Comparison of ENCODE assay signal across 3 fruit fly cellular contexts in the genomic region with DNA sequence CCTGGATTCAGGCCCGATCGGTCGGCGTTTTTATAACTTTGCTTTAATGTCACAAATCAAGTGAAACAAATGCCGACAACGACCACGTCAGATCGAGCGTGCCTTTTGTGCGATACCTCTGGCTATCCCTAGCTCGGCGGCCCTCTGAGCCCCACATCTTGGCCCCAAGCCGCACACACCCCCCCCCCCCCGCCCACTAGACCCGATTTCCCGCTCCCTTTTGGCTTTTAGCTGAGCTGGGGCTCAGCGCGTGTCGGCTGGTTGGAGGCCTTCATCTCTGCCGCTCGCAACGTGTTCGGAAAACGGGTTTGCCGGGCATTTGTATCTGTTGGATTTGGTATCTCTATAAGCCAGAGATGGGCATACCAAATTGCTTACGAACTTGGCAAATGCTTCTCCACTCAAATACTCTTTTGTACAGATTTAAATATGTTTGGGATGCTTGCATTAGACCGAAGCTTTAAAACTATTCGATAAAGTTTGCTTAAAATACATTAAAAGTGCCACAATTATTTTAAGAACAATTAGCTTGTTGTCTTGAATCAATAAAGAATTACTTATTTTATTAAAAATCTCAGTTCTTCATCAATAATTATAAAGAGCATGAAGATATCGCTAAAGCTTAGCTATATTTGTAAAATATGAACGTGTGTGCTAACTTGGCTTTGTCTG.
A peak's percentile ranks its signal among the peaks of the same experiment; 100 is the strongest.
TF ChIP-seq lines count a peak whose summit lies in the region.

No protein-coding gene starts in this region.

TF ChIP-seq in whole organism, embryonic, 481 proteins besides CTCF, POLR2A, EP300 and RAD21 (continued from another document and continues in another):
- no peak for TF ChIP-seq pan (optimal IDR thresholded peaks at IDR 0.05; lab: Kevin White, UChicago)
- peak in 1 of 2 experiments; percentile 10 for TF ChIP-seq pan (GFP tag; optimal IDR thresholded peaks at IDR 0.05 in 1 of 2, IDR thresholded peaks at IDR 0.05 in 1 of 2)
- TF ChIP-seq CG11560 (tag; IDR thresholded peaks at IDR 0.05; lab: Robert Waterston, UW), result no peak
- TF ChIP-seq CG7556 (GFP tag; optimal IDR thresholded peaks at IDR 0.05; lab: Kevin White, UChicago), result peak; percentile 62
- no peak for TF ChIP-seq corto (GFP tag; optimal IDR thresholded peaks at IDR 0.05; lab: Kevin White, UChicago)
- TF ChIP-seq CG10267 (tag; optimal IDR thresholded peaks at IDR 0.05; lab: Kevin White, UChicago), result peak; percentile 22
- TF ChIP-seq scrt (GFP tag; optimal IDR thresholded peaks at IDR 0.05; lab: Kevin White, UChicago), result peak; percentile 25
- TF ChIP-seq CG6175 (GFP tag; IDR thresholded peaks at IDR 0.05; lab: Robert Waterston, UW), result peak; percentile 84
- TF ChIP-seq Oli (tag; optimal IDR thresholded peaks at IDR 0.05; lab: Kevin White, UChicago), result peak; percentile 34
- 0 out of 2 replicates have a peak, but pooled peaks have one; percentile 39 for TF ChIP-seq wdn (GFP tag; IDR thresholded peaks at IDR 0.05; lab: Robert Waterston, UW)
- peak; percentile 38; the same call in 1 of the 2 replicates for TF ChIP-seq Drgx (GFP tag; IDR thresholded peaks at IDR 0.05; lab: Robert Waterston, UW)
- peak; percentile 28 for TF ChIP-seq CG17359 (tag; optimal IDR thresholded peaks at IDR 0.05; lab: Kevin White, UChicago)
- TF ChIP-seq bigmax (GFP tag; optimal IDR thresholded peaks at IDR 0.05; lab: Kevin White, UChicago), result no peak
- peak; percentile 20; the same call in 1 of the 2 replicates for TF ChIP-seq stc (GFP tag; IDR thresholded peaks at IDR 0.05; lab: Robert Waterston, UW)
- TF ChIP-seq CG8089 (GFP tag; optimal IDR thresholded peaks at IDR 0.05; lab: Kevin White, UChicago), result no peak
- peak; percentile 18 for TF ChIP-seq CG18599 (GFP tag; optimal IDR thresholded peaks at IDR 0.05; lab: Kevin White, UChicago)
- TF ChIP-seq CG13424 (tag; optimal IDR thresholded peaks at IDR 0.05; lab: Kevin White, UChicago), result peak; percentile 55
- TF ChIP-seq CG31388 (GFP tag; optimal IDR thresholded peaks at IDR 0.05; lab: Kevin White, UChicago), result no peak
- TF ChIP-seq E2f2 (GFP tag; IDR thresholded peaks at IDR 0.05; lab: Robert Waterston, UW), result peak; percentile 25; the same call in 1 of the 2 replicates
- no peak for TF ChIP-seq eve (GFP tag; optimal IDR thresholded peaks at IDR 0.05; lab: Kevin White, UChicago)
- 0 out of 3 replicates have a peak, but pooled peaks have one; percentile 16 for TF ChIP-seq CG7963 (GFP tag; IDR thresholded peaks at IDR 0.05; lab: Robert Waterston, UW; ENCODE audit: partially characterized antibody)
- peak; percentile 27 for TF ChIP-seq sd (tag; optimal IDR thresholded peaks at IDR 0.05; lab: Kevin White, UChicago)
- TF ChIP-seq Med (GFP tag; lab: Kevin White, UChicago), result peak; percentile 85
- peak; percentile 22 for TF ChIP-seq CG9437 (GFP tag; optimal IDR thresholded peaks at IDR 0.05; lab: Kevin White, UChicago)
- peak; percentile 6 for TF ChIP-seq phol (tag; optimal IDR thresholded peaks at IDR 0.05; lab: Kevin White, UChicago)
- no peak for TF ChIP-seq CG13123 (GFP tag; optimal IDR thresholded peaks at IDR 0.05; lab: Kevin White, UChicago)
- peak; percentile 27 for TF ChIP-seq Fer3 (tag; optimal IDR thresholded peaks at IDR 0.05; lab: Kevin White, UChicago)
- TF ChIP-seq wek (GFP tag; optimal IDR thresholded peaks at IDR 0.05; lab: Kevin White, UChicago), result no peak
- peak; percentile 45; the same call in 1 of the 2 replicates for TF ChIP-seq Ptx1 (GFP tag; IDR thresholded peaks at IDR 0.05; lab: Robert Waterston, UW)
- peak; percentile 24 for TF ChIP-seq CG30403 (GFP tag; optimal IDR thresholded peaks at IDR 0.05; lab: Kevin White, UChicago)
- TF ChIP-seq D19A (tag; optimal IDR thresholded peaks at IDR 0.05; lab: Kevin White, UChicago), result peak; percentile 88
- no peak for TF ChIP-seq Hsf (GFP tag; optimal IDR thresholded peaks at IDR 0.05; lab: Kevin White, UChicago)
- TF ChIP-seq Taf1 (GFP tag; IDR thresholded peaks at IDR 0.05; lab: Robert Waterston, UW), result 0 out of 2 replicates have a peak, but pooled peaks have one; percentile 21
- peak; percentile 28; the same call in 1 of the 2 replicates for TF ChIP-seq CG7372 (GFP tag; IDR thresholded peaks at IDR 0.05; lab: Robert Waterston, UW)
- peak; percentile 84 for TF ChIP-seq CG10543 (GFP tag; optimal IDR thresholded peaks at IDR 0.05; lab: Kevin White, UChicago)
- TF ChIP-seq gfzf (GFP tag; optimal IDR thresholded peaks at IDR 0.05; lab: Kevin White, UChicago), result no peak
- TF ChIP-seq sqz (GFP tag; optimal IDR thresholded peaks at IDR 0.05; lab: Kevin White, UChicago), result no peak
- peak; percentile 61 for TF ChIP-seq grau (tag; optimal IDR thresholded peaks at IDR 0.05; lab: Kevin White, UChicago)
- TF ChIP-seq ATbp (GFP tag; optimal IDR thresholded peaks at IDR 0.05; lab: Kevin White, UChicago), result no peak
- TF ChIP-seq CG2678 (tag; optimal IDR thresholded peaks at IDR 0.05; lab: Kevin White, UChicago), result peak; percentile 65

TF ChIP-seq in whole organism, prepupa, 60 proteins besides CTCF, POLR2A, EP300 and RAD21 (continued from another document):
- TF ChIP-seq CG16779 (tag; optimal IDR thresholded peaks at IDR 0.05; lab: Kevin White, UChicago) (no peak), Met (GFP tag; optimal IDR thresholded peaks at IDR 0.05; lab: Kevin White, UChicago) (peak; percentile 61), CG6792 (GFP tag; optimal IDR thresholded peaks at IDR 0.05; lab: Kevin White, UChicago) (peak; percentile 45), CG32006 (GFP tag; optimal IDR thresholded peaks at IDR 0.05; lab: Kevin White, UChicago) (peak; percentile 80), Gug (GFP tag; IDR thresholded peaks at IDR 0.05; lab: Robert Waterston, UW) (peak; percentile 31; the same call in 1 of the 2 replicates), Blimp-1 (GFP tag; optimal IDR thresholded peaks at IDR 0.05; lab: Kevin White, UChicago) (no peak), CG11902 (GFP tag; optimal IDR thresholded peaks at IDR 0.05; lab: Kevin White, UChicago) (peak; percentile 13), Ets96B (tag; optimal IDR thresholded peaks at IDR 0.05; lab: Kevin White, UChicago) (peak; percentile 78), Smox (GFP tag; optimal IDR thresholded peaks at IDR 0.05; lab: Kevin White, UChicago) (peak; percentile 29), lz (GFP tag; optimal IDR thresholded peaks at IDR 0.05; lab: Kevin White, UChicago) (peak; percentile 47), net (GFP tag; optimal IDR thresholded peaks at IDR 0.05; lab: Kevin White, UChicago) (peak; percentile 69), cyc (GFP tag; optimal IDR thresholded peaks at IDR 0.05; lab: Kevin White, UChicago) (peak; percentile 15), ss (GFP tag; optimal IDR thresholded peaks at IDR 0.05; lab: Kevin White, UChicago) (peak; percentile 46 to 56), CG6808 (GFP tag; optimal IDR thresholded peaks at IDR 0.05; lab: Kevin White, UChicago) (peak; percentile 30), acj6 (GFP tag; optimal IDR thresholded peaks at IDR 0.05; lab: Kevin White, UChicago) (peak; percentile 62), Ets21C (GFP tag; optimal IDR thresholded peaks at IDR 0.05; lab: Kevin White, UChicago) (no peak), fd59A (GFP tag; optimal IDR thresholded peaks at IDR 0.05; lab: Kevin White, UChicago) (peak; percentile 69), esn (GFP tag; optimal IDR thresholded peaks at IDR 0.05; lab: Kevin White, UChicago) (peak; percentile 58), CG3032 (tag; optimal IDR thresholded peaks at IDR 0.05; lab: Kevin White, UChicago) (peak; percentile 67), Sox102F (GFP tag; optimal IDR thresholded peaks at IDR 0.05; lab: Kevin White, UChicago) (peak; percentile 59), vri (GFP tag; optimal IDR thresholded peaks at IDR 0.05; lab: Kevin White, UChicago) (peak; percentile 10), CG8319 (GFP tag; optimal IDR thresholded peaks at IDR 0.05; lab: Kevin White, UChicago) (peak; percentile 16), Hr38 (GFP tag; optimal IDR thresholded peaks at IDR 0.05; lab: Kevin White, UChicago) (no peak), fkh (GFP tag; optimal IDR thresholded peaks at IDR 0.05; lab: Kevin White, UChicago) (no peak), CG3919 (GFP tag; optimal IDR thresholded peaks at IDR 0.05; lab: Kevin White, UChicago) (peak; percentile 52), CG1621 (tag; optimal IDR thresholded peaks at IDR 0.05; lab: Kevin White, UChicago) (no peak), CG9139 (GFP tag; optimal IDR thresholded peaks at IDR 0.05; lab: Kevin White, UChicago) (no peak), CG4318 (GFP tag; optimal IDR thresholded peaks at IDR 0.05; lab: Kevin White, UChicago) (peak; percentile 45), topi (GFP tag; optimal IDR thresholded peaks at IDR 0.05; lab: Kevin White, UChicago) (peak; percentile 54), pdm3 (GFP tag; optimal IDR thresholded peaks at IDR 0.05; lab: Kevin White, UChicago) (peak; percentile 79), svp (GFP tag; lab: Kevin White, UChicago) (no peak), CG15336 (GFP tag; IDR thresholded peaks at IDR 0.05; lab: Robert Waterston, UW) (peak; percentile 78), CG7368 (GFP tag; optimal IDR thresholded peaks at IDR 0.05; lab: Kevin White, UChicago) (peak; percentile 17), CG6276 (GFP tag; optimal IDR thresholded peaks at IDR 0.05; lab: Kevin White, UChicago) (peak; percentile 65), CG6163 (GFP tag; IDR thresholded peaks at IDR 0.05; lab: Robert Waterston, UW) (0 out of 3 replicates have a peak, but pooled peaks have one; percentile 27), CG8632 (GFP tag; optimal IDR thresholded peaks at IDR 0.05; lab: Kevin White, UChicago) (peak; percentile 54), fd85E (GFP tag; optimal IDR thresholded peaks at IDR 0.05; lab: Kevin White, UChicago) (peak; percentile 14), Eip78C (GFP tag; lab: Kevin White, UChicago) (peak; percentile 86), dsx (GFP tag; optimal IDR thresholded peaks at IDR 0.05; lab: Kevin White, UChicago; ENCODE audit: poor library complexity, severe bottlenecking) (peak; percentile 61), CG8119 (GFP tag; IDR thresholded peaks at IDR 0.05; lab: Robert Waterston, UW) (peak; percentile 76), Eip93F (GFP tag; optimal IDR thresholded peaks at IDR 0.05; lab: Kevin White, UChicago) (no peak)

TF ChIP-seq in whole organism, wandering third instar larva, 38 proteins besides CTCF, POLR2A, EP300 and RAD21 (continued from another document):
- TF ChIP-seq Mio (GFP tag; optimal IDR thresholded peaks at IDR 0.05; lab: Kevin White, UChicago) (no peak), Hr83 (GFP tag; optimal IDR thresholded peaks at IDR 0.05; lab: Kevin White, UChicago; ENCODE audit: poor library complexity, severe bottlenecking) (no peak), Jra (GFP tag; optimal IDR thresholded peaks at IDR 0.05; lab: Kevin White, UChicago) (no peak), Myc (optimal IDR thresholded peaks at IDR 0.05; lab: Kevin White, UChicago) (no peak), OdsH (GFP tag; optimal IDR thresholded peaks at IDR 0.05; lab: Kevin White, UChicago) (peak; percentile 45), Dif (GFP tag; optimal IDR thresholded peaks at IDR 0.05; lab: Kevin White, UChicago; ENCODE audit: partially characterized antibody) (no peak), dmrt93B (GFP tag; optimal IDR thresholded peaks at IDR 0.05; lab: Kevin White, UChicago) (no peak), HLH106 (tag; optimal IDR thresholded peaks at IDR 0.05; lab: Kevin White, UChicago) (peak; percentile 35), Abd-B (GFP tag; optimal IDR thresholded peaks at IDR 0.05; lab: Kevin White, UChicago) (no peak), rgr (GFP tag; optimal IDR thresholded peaks at IDR 0.05; lab: Kevin White, UChicago) (peak; percentile 49), tai (GFP tag; optimal IDR thresholded peaks at IDR 0.05; lab: Kevin White, UChicago) (peak; percentile 61), Rel (GFP tag; optimal IDR thresholded peaks at IDR 0.05; lab: Kevin White, UChicago) (no peak), Rel (tag; optimal IDR thresholded peaks at IDR 0.05; lab: Kevin White, UChicago) (no peak), GATAd (GFP tag; optimal IDR thresholded peaks at IDR 0.05; lab: Kevin White, UChicago) (no peak)
